Fruit fly (Drosophila melanogaster) whole organism, prepupa: Measurements from ENCODE around the gene Sfp78E.

ENCODE experiments used
- CG10631 ChIP-seq: fragments of 200-800 bp; sonication (Bioruptor generic); optimal IDR thresholded peaks from 2 replicates; lab custom pipeline; 2016; ENCODE audit warnings: missing biosample characterization, missing genetic modification characterization
- CG10669 ChIP-seq: fragments of 200-800 bp; sonication (Bioruptor generic); optimal IDR thresholded peaks from 3 replicates; lab custom pipeline; 2018; ENCODE audit warnings: missing biosample characterization, mild to moderate bottlenecking, missing genetic modification characterization, moderate library complexity
- CG11902 ChIP-seq: fragments of 200-800 bp; sonication (Bioruptor generic); optimal IDR thresholded peaks from 3 replicates; lab custom pipeline; 2016; ENCODE audit warnings: missing biosample characterization, missing genetic modification characterization
- CG1621 ChIP-seq: fragments of 200-800 bp; sonication (Bioruptor generic); optimal IDR thresholded peaks from 3 replicates; lab custom pipeline; 2018; ENCODE audit warnings: missing biosample characterization, mild to moderate bottlenecking, missing genetic modification characterization
- CG16779 ChIP-seq: fragments of 200-800 bp; sonication (Bioruptor generic); optimal IDR thresholded peaks from 3 replicates; lab custom pipeline; 2017; ENCODE audit warnings: missing biosample characterization, mild to moderate bottlenecking, missing genetic modification characterization
- CG3032 ChIP-seq: fragments of 200-800 bp; optimal IDR thresholded peaks from 2 replicates; lab custom pipeline; 2019; ENCODE audit warnings: missing biosample characterization, mild to moderate bottlenecking, missing genetic modification characterization, moderate library complexity
- CG32006 ChIP-seq: fragments of 200-800 bp; sonication (Bioruptor generic); optimal IDR thresholded peaks from 3 replicates; lab custom pipeline; 2017; ENCODE audit warnings: missing biosample characterization, mild to moderate bottlenecking, missing genetic modification characterization
- CG34406 ChIP-seq: fragments of 200-800 bp; sonication (Bioruptor generic); optimal IDR thresholded peaks from 3 replicates; lab custom pipeline; 2016; ENCODE audit warnings: missing biosample characterization, missing genetic modification characterization
- CG3919 ChIP-seq: fragments of 200-800 bp; sonication (Bioruptor generic); optimal IDR thresholded peaks from 3 replicates; lab custom pipeline; 2016; ENCODE audit warnings: missing biosample characterization, missing genetic modification characterization
- CG4318 ChIP-seq: fragments of 200-800 bp; sonication (Bioruptor generic); optimal IDR thresholded peaks from 3 replicates; lab custom pipeline; 2017; ENCODE audit warnings: missing biosample characterization, mild to moderate bottlenecking, missing genetic modification characterization
- CG6808 ChIP-seq: fragments of 200-800 bp; sonication (Bioruptor generic); optimal IDR thresholded peaks from 3 replicates; lab custom pipeline; 2017; ENCODE audit warnings: missing biosample characterization, missing genetic modification characterization, mild to moderate bottlenecking, moderate library complexity, missing genetic modification reagents
- CG8632 ChIP-seq: fragments of 200-800 bp; sonication (Bioruptor generic); optimal IDR thresholded peaks from 3 replicates; lab custom pipeline; 2016; ENCODE audit warnings: missing biosample characterization, missing genetic modification characterization
- Eip75B ChIP-seq: fragments of 200-800 bp; sonication (Bioruptor generic); optimal IDR thresholded peaks from 3 replicates; lab custom pipeline; 2016; ENCODE audit warnings: missing biosample characterization, missing genetic modification characterization
- Eip78C ChIP-seq: fragments of 200-800 bp; sonication (Bioruptor generic); peaks from one replicate; lab custom pipeline; 2016; ENCODE audit warnings: missing biosample characterization, missing genetic modification characterization
- Ets96B ChIP-seq: fragments of 200-800 bp; optimal IDR thresholded peaks from 2 replicates; lab custom pipeline; 2019; ENCODE audit warnings: missing biosample characterization, mild to moderate bottlenecking, missing genetic modification characterization, moderate library complexity
- Hr38 ChIP-seq: sonication (Bioruptor generic); optimal IDR thresholded peaks from 2 replicates; lab custom pipeline; 2016; ENCODE audit warnings: missing biosample characterization, missing genetic modification characterization
- Lpt ChIP-seq: fragments of 200-800 bp; sonication (Bioruptor generic); optimal IDR thresholded peaks from 3 replicates; lab custom pipeline; 2016; ENCODE audit warnings: missing biosample characterization, missing genetic modification characterization
- Met ChIP-seq: fragments of 200-800 bp; sonication (Bioruptor generic); optimal IDR thresholded peaks from 3 replicates; lab custom pipeline; 2016; ENCODE audit warnings: missing biosample characterization, missing genetic modification characterization
- OdsH ChIP-seq: fragments of 200-800 bp; sonication (Bioruptor generic); optimal IDR thresholded peaks from 3 replicates; lab custom pipeline; 2016; ENCODE audit warnings: missing biosample characterization, missing genetic modification characterization
- Smox ChIP-seq: fragments of 200-800 bp; sonication (Bioruptor generic); optimal IDR thresholded peaks from 3 replicates; lab custom pipeline; 2016; ENCODE audit warnings: missing biosample characterization, missing genetic modification characterization
- Sox102F ChIP-seq: fragments of 200-800 bp; sonication (Bioruptor generic); optimal IDR thresholded peaks from 2 replicates; lab custom pipeline; 2016; ENCODE audit warnings: missing biosample characterization, mild to moderate bottlenecking, missing genetic modification characterization
- Sox14 ChIP-seq: fragments of 200-800 bp; sonication (Bioruptor generic); optimal IDR thresholded peaks from 3 replicates; lab custom pipeline; 2016; ENCODE audit warnings: missing biosample characterization, missing genetic modification characterization
- achi ChIP-seq: fragments of 200-800 bp; sonication (Bioruptor generic); optimal IDR thresholded peaks from 3 replicates; lab custom pipeline; 2016; ENCODE audit warnings: missing biosample characterization, missing genetic modification characterization
- acj6 ChIP-seq: fragments of 200-800 bp; sonication (Bioruptor generic); optimal IDR thresholded peaks from 3 replicates; lab custom pipeline; 2016; ENCODE audit warnings: missing biosample characterization, missing genetic modification characterization
- dac ChIP-seq: fragments of 200-800 bp; sonication (Bioruptor generic); optimal IDR thresholded peaks from 2 replicates; lab custom pipeline; 2017; ENCODE audit warnings: missing biosample characterization, mild to moderate bottlenecking, missing genetic modification characterization
- dsx ChIP-seq: fragments of 200-800 bp; optimal IDR thresholded peaks from 3 replicates; lab custom pipeline; 2019; ENCODE audit warnings: missing biosample characterization, mild to moderate bottlenecking, missing genetic modification characterization, moderate library complexity; ENCODE audit not compliant: poor library complexity, severe bottlenecking
- eg ChIP-seq: fragments of 200-800 bp; sonication (Bioruptor generic); IDR thresholded peaks from 3 replicates; pipeline ENCODE4 v1.3.6; 2022; ENCODE audit warnings: missing biosample characterization, missing genetic modification characterization
- esn ChIP-seq: fragments of 200-800 bp; sonication (Bioruptor generic); optimal IDR thresholded peaks from 2 replicates; lab custom pipeline; 2016; ENCODE audit warnings: missing biosample characterization, mild to moderate bottlenecking, missing genetic modification characterization, moderate library complexity
- fd59A ChIP-seq: fragments of 200-800 bp; sonication (Bioruptor generic); optimal IDR thresholded peaks from 2 replicates; lab custom pipeline; 2017; ENCODE audit warnings: missing biosample characterization, mild to moderate bottlenecking, missing genetic modification characterization, missing genetic modification reagents
- fkh ChIP-seq: fragments of 200-800 bp; sonication (Bioruptor generic); optimal IDR thresholded peaks from 3 replicates; lab custom pipeline; 2017; ENCODE audit warnings: missing biosample characterization, mild to moderate bottlenecking, missing genetic modification characterization, moderate library complexity
- net ChIP-seq: fragments of 200-800 bp; sonication (Bioruptor generic); optimal IDR thresholded peaks from 3 replicates; lab custom pipeline; 2016; ENCODE audit warnings: missing biosample characterization, missing genetic modification characterization
- pdm3 ChIP-seq: fragments of 200-800 bp; sonication (Bioruptor generic); optimal IDR thresholded peaks from 3 replicates; lab custom pipeline; 2016; ENCODE audit warnings: missing biosample characterization, missing genetic modification characterization
- salr ChIP-seq, 2 experiments: fragments of 200-800 bp; sonication (Bioruptor generic); optimal IDR thresholded peaks; 3 replicates each; lab custom pipeline; 2016 to 2018; ENCODE audit warnings: missing biosample characterization in 2 of 2, missing genetic modification characterization in 2 of 2, mild to moderate bottlenecking in 1 of 2
- spab ChIP-seq: fragments of 200-800 bp; sonication (Bioruptor generic); optimal IDR thresholded peaks from 2 replicates; lab custom pipeline; 2017; ENCODE audit warnings: missing biosample characterization, mild to moderate bottlenecking, missing genetic modification characterization, missing genetic modification reagents
- ss ChIP-seq, 2 experiments: fragments of 200-800 bp; sonication (Bioruptor generic); optimal IDR thresholded peaks; 2 replicates in 1 of 2; 3 replicates in 1 of 2; lab custom pipeline; 2017 to 2018; ENCODE audit warnings: mild to moderate bottlenecking in 2 of 2, missing biosample characterization in 2 of 2, missing genetic modification characterization in 2 of 2, moderate library complexity in 1 of 2
- svp ChIP-seq: fragments of 200-800 bp; sonication (Bioruptor generic); peaks from one replicate; lab custom pipeline; 2016; ENCODE audit warnings: missing biosample characterization, missing genetic modification characterization
- topi ChIP-seq: fragments of 200-800 bp; sonication (Bioruptor generic); optimal IDR thresholded peaks from 3 replicates; lab custom pipeline; 2016; ENCODE audit warnings: missing biosample characterization, missing genetic modification characterization

The Sfp78E gene

dm6 chr3L:21727013-21727727, 43.3 kb upstream of the Sfp78E start:
- TF ChIP-seq CG3032 (no peak), CG8632 (GFP tag; lab: Kevin White, UChicago) (no peak), svp (GFP tag; lab: Kevin White, UChicago) (peak; percentile 62), Eip78C (GFP tag; lab: Kevin White, UChicago) (peak; percentile 47), Sox14 (no peak), achi (no peak), CG1621 (no peak), acj6 (GFP tag; lab: Kevin White, UChicago) (no peak), CG6808 (no peak), fkh (GFP tag; lab: Kevin White, UChicago) (peak; percentile 51)

- TF ChIP-seq Ets96B = peak; percentile 77
- TF ChIP-seq dac (GFP tag; lab: Kevin White, UChicago) = no peak
- TF ChIP-seq Smox (GFP tag; lab: Kevin White, UChicago) = peak; percentile 6
- TF ChIP-seq fkh (GFP tag; lab: Kevin White, UChicago) = no peak
- peak; percentile 5 to 35 for TF ChIP-seq ss (GFP tag; optimal IDR thresholded peaks at IDR 0.05; lab: Kevin White, UChicago)
- peak; percentile 18 for TF ChIP-seq CG8632 (GFP tag; lab: Kevin White, UChicago)
- TF ChIP-seq CG11902 (GFP tag; lab: Kevin White, UChicago) = no peak
- peak; percentile 65 for TF ChIP-seq CG1621
- TF ChIP-seq Eip78C (GFP tag; lab: Kevin White, UChicago) = peak; percentile 77
- peak; percentile 71 for TF ChIP-seq CG10669
- TF ChIP-seq salr (GFP tag; optimal IDR thresholded peaks at IDR 0.05; lab: Kevin White, UChicago) = peak; percentile 36 to 45
- TF ChIP-seq topi (GFP tag; lab: Kevin White, UChicago) = peak; percentile 15
- peak; percentile 55 for TF ChIP-seq spab (GFP tag; lab: Kevin White, UChicago)
- TF ChIP-seq Eip75B (GFP tag; lab: Kevin White, UChicago) = peak; percentile 39
- TF ChIP-seq OdsH (GFP tag; lab: Kevin White, UChicago) = peak; percentile 28
- peak; percentile 38 for TF ChIP-seq achi
- peak; percentile 49 for TF ChIP-seq acj6 (GFP tag; lab: Kevin White, UChicago)
- no peak for TF ChIP-seq CG16779 (tag; lab: Kevin White, UChicago)
- TF ChIP-seq pdm3 (GFP tag; lab: Kevin White, UChicago) = peak; percentile 23
- peak; percentile 25 for TF ChIP-seq CG32006 (GFP tag; lab: Kevin White, UChicago)
- peak; percentile 60 for TF ChIP-seq CG3919 (GFP tag; lab: Kevin White, UChicago)
- TF ChIP-seq Sox102F (GFP tag; lab: Kevin White, UChicago) = peak; percentile 16
- no peak for TF ChIP-seq Hr38 (GFP tag; lab: Kevin White, UChicago)
- TF ChIP-seq net (GFP tag; lab: Kevin White, UChicago) = peak; percentile 21
- TF ChIP-seq dsx (GFP tag; lab: Kevin White, UChicago) = peak; percentile 63
- peak; percentile 41 for TF ChIP-seq esn (GFP tag; lab: Kevin White, UChicago)
- peak; percentile 74 for TF ChIP-seq CG10631 (GFP tag; lab: Kevin White, UChicago)
- TF ChIP-seq CG34406 = peak; percentile 8
- TF ChIP-seq CG4318 (GFP tag; lab: Kevin White, UChicago) = no peak
- peak; percentile 36 for TF ChIP-seq Sox14
- TF ChIP-seq Lpt (GFP tag; lab: Kevin White, UChicago) = no peak
- peak; percentile 69 for TF ChIP-seq fd59A (GFP tag; lab: Kevin White, UChicago)
- TF ChIP-seq svp (GFP tag; lab: Kevin White, UChicago) = peak; percentile 68
- peak; percentile 41 for TF ChIP-seq Met (GFP tag; lab: Kevin White, UChicago)
- peak; percentile 72 for TF ChIP-seq CG3032
- no peak for TF ChIP-seq eg (GFP tag; lab: Robert Waterston, UW)
- TF ChIP-seq CG6808 = peak; percentile 69
- TF ChIP-seq, all 60 proteins: peak for 29
Measured at dm6 chr3L:21720869-21721268, 37.0 kb upstream of the Sfp78E start.
